Fruit fly (Drosophila melanogaster) whole organism: ENCODE results near the gene CG43915.

Experiments used
- pan ChIP-seq: fragments of >200 bp; optimal IDR thresholded peaks from 2 replicates; lab custom pipeline; 2017
- psq ChIP-seq: fragments of >200 bp; optimal IDR thresholded peaks from 2 replicates; lab custom pipeline; 2017
- usp ChIP-seq: fragments of >200 bp; optimal IDR thresholded peaks from 2 replicates; lab custom pipeline; 2017; ENCODE audit warnings: missing biosample characterization, missing genetic modification characterization, mixed read lengths

- no peak for TF ChIP-seq pan (lab: Kevin White, UChicago)
- no peak for TF ChIP-seq usp (GFP tag; lab: Kevin White, UChicago)
- no peak for TF ChIP-seq psq (lab: Kevin White, UChicago)
These were observed 37.4 kb downstream of the CG43915 start for dm6 chr3L:4010122-4010521.
